Worm (Caenorhabditis elegans): ENCODE results near the gene C09B9.85.

C09B9.85 gene

DNA sequence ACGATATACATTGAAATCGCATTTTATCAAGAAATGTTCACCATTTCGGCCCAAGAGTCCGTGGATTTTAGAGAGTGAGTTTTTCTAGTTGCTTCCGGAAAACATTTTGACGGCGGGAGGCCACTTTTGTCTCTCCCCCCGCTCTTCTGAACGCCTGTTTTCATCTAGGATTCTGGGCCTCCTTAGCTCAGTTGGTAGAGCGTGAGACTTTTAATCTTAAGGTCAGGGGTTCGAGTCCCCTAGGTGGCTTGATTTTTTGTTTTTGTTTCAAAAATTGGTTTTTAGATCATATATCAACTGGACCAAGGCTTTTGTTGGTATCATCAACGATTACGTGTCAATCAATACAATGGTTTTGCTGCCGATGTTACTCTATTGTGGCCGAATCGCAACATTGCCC, 13.2 kb upstream of the C09B9.85 start (continued):
- TF ChIP-seq F10E7.11 (tag; optimal IDR thresholded peaks at IDR 0.05) (peak; percentile 44), K12H6.12 (tag; optimal IDR thresholded peaks at IDR 0.05) (peak; percentile 28), B0336.3 (GFP tag; IDR thresholded peaks at IDR 0.05) (no peak), attf-3 (GFP tag; conservative IDR thresholded peaks at IDR 0.05) (no peak), F22D6.2 (tag; optimal IDR thresholded peaks at IDR 0.05) (no peak), ceh-79 (tag; optimal IDR thresholded peaks at IDR 0.05) (no peak), egl-44 (GFP tag; IDR thresholded peaks at IDR 0.05) (peak; percentile 82; the same call in 1 of the 2 replicates), let-526 (GFP tag; IDR thresholded peaks at IDR 0.05) (no peak), bed-1 (GFP tag; IDR thresholded peaks at IDR 0.05) (no peak), nhr-90 (tag; optimal IDR thresholded peaks at IDR 0.05) (peak; percentile 88), him-1 (tag; optimal IDR thresholded peaks at IDR 0.05) (peak; percentile 84), Y95B8A.8 (GFP tag; IDR thresholded peaks at IDR 0.05) (no peak), hsf-1 (GFP tag; IDR thresholded peaks at IDR 0.05) (no peak), sptf-2 (GFP tag; optimal IDR thresholded peaks at IDR 0.05) (peak; percentile 74), attf-5 (GFP tag; optimal IDR thresholded peaks at IDR 0.05) (peak; percentile 37), nhr-179 (tag; optimal IDR thresholded peaks at IDR 0.05) (no peak), sea-2 (GFP tag; IDR thresholded peaks at IDR 0.05) (no peak), ztf-22 (GFP tag; optimal IDR thresholded peaks at IDR 0.05) (no peak), hlh-12 (tag; optimal IDR thresholded peaks at IDR 0.05) (peak; percentile 40), sdz-38 (tag; optimal IDR thresholded peaks at IDR 0.05) (no peak), madf-8 (GFP tag; conservative IDR thresholded peaks at IDR 0.05) (no peak), unc-130 (GFP tag; optimal IDR thresholded peaks at IDR 0.05) (peak; percentile 44), snpc-1.3 (tag; optimal IDR thresholded peaks at IDR 0.05; ENCODE audit: insufficient read depth) (peak; percentile 44), ceh-27 (GFP tag; optimal IDR thresholded peaks at IDR 0.05) (peak; percentile 30), F33H1.4 (GFP tag; IDR thresholded peaks at IDR 0.05) (no peak), lin-26 (GFP tag; IDR thresholded peaks at IDR 0.05) (peak; percentile 98), pbrm-1 (GFP tag; IDR thresholded peaks at IDR 0.05) (no peak; the same call in none of the 2 replicates), cebp-1 (GFP tag; IDR thresholded peaks at IDR 0.05) (no peak), cebp-1 (tag; optimal IDR thresholded peaks at IDR 0.05) (no peak), mxl-1 (tag; optimal IDR thresholded peaks at IDR 0.05) (peak; percentile 80), F52B5.7 (tag; optimal IDR thresholded peaks at IDR 0.05) (no peak), egl-18 (GFP tag; IDR thresholded peaks at IDR 0.05) (no peak), snpc-4 (GFP tag; optimal IDR thresholded peaks at IDR 0.05) (peak; percentile 82), snpc-4 (tag; optimal IDR thresholded peaks at IDR 0.05) (peak; percentile 26 to 95 (median 92)), B0261.1 (tag; optimal IDR thresholded peaks at IDR 0.05) (peak; percentile 91), ekl-4 (GFP tag; IDR thresholded peaks at IDR 0.05) (peak; percentile 51; the same call in 1 of the 2 replicates), ceh-100 (GFP tag; IDR thresholded peaks at IDR 0.05) (peak; percentile 56; the same call in 1 of the 2 replicates), dpl-1 (GFP tag; optimal IDR thresholded peaks at IDR 0.05) (no peak), mcd-1 (GFP tag; IDR thresholded peaks at IDR 0.05) (no peak), nfyb-1 (GFP tag; IDR thresholded peaks at IDR 0.05) (peak; percentile 87), rpc-1 (optimal IDR thresholded peaks at IDR 0.05) (peak; percentile 88), rpc-1 (tag; optimal IDR thresholded peaks at IDR 0.05) (peak; percentile 97), die-1 (tag; optimal IDR thresholded peaks at IDR 0.05) (peak; percentile 86), dpff-1 (tag; optimal IDR thresholded peaks at IDR 0.05) (no peak), lin-40 (tag; optimal IDR thresholded peaks at IDR 0.05) (no peak), efl-1 (GFP tag; optimal IDR thresholded peaks at IDR 0.05) (no peak), attf-6 (GFP tag; IDR thresholded peaks at IDR 0.05) (peak; percentile 86), unc-62 (GFP tag; optimal IDR thresholded peaks at IDR 0.05) (no peak), ccch-3 (GFP tag; optimal IDR thresholded peaks at IDR 0.05) (no peak), bed-2 (GFP tag; IDR thresholded peaks at IDR 0.05) (0 out of 2 replicates have a peak, but pooled peaks have one; percentile 22), gei-17 (GFP tag; optimal IDR thresholded peaks at IDR 0.05) (no peak)

Data from whole organism, young adult.